Fruit fly (Drosophila melanogaster): Measurements from ENCODE around the gene PolA2.

The PolA2 gene

dm6 chr3R:27263434-27264215 lies 24.7 kb downstream of the PolA2 start, which contains the start of gene woc (continued):
- TF ChIP-seq Optix (GFP tag; IDR thresholded peaks at IDR 0.05) (peak; percentile 28; the same call in 1 of the 3 replicates), CG7786 (GFP tag; optimal IDR thresholded peaks at IDR 0.05) (peak; percentile 65), Scr (GFP tag; IDR thresholded peaks at IDR 0.05; ENCODE audit: partially characterized antibody) (peak; percentile 79), Side (GFP tag; optimal IDR thresholded peaks at IDR 0.05) (peak; percentile 65), org-1 (GFP tag; optimal IDR thresholded peaks at IDR 0.05) (peak; percentile 9), CG3847 (GFP tag; IDR thresholded peaks at IDR 0.05) (peak; percentile 41; the same call in 1 of the 2 replicates), CG31365 (tag; optimal IDR thresholded peaks at IDR 0.05) (no peak), ase (GFP tag; IDR thresholded peaks at IDR 0.05) (peak; percentile 54; the same call in 1 of the 3 replicates), HmgD (GFP tag; optimal IDR thresholded peaks at IDR 0.05) (peak; percentile 55), ab (GFP tag; optimal IDR thresholded peaks at IDR 0.05) (no peak), cad (GFP tag; optimal IDR thresholded peaks at IDR 0.05) (no peak), chn (GFP tag; optimal IDR thresholded peaks at IDR 0.05) (peak; percentile 59), CG10366 (GFP tag; IDR thresholded peaks at IDR 0.05) (peak; percentile 20; the same call in 1 of the 2 replicates), Spps (tag; optimal IDR thresholded peaks at IDR 0.05) (no peak), CG14014 (GFP tag; IDR thresholded peaks at IDR 0.05) (peak; percentile 45; the same call in 1 of the 2 replicates), CG18764 (GFP tag; optimal IDR thresholded peaks at IDR 0.05) (no peak), CG6791 (GFP tag; IDR thresholded peaks at IDR 0.05; ENCODE audit: partially characterized antibody) (peak; percentile 87), Pdp1 (GFP tag; optimal IDR thresholded peaks at IDR 0.05) (peak; percentile 48 to 51), CG10462 (GFP tag; optimal IDR thresholded peaks at IDR 0.05) (peak; percentile 6), knrl (GFP tag; IDR thresholded peaks at IDR 0.05; ENCODE audit: partially characterized antibody) (peak; percentile 67; the same call in 2 of the 3 replicates), sc (optimal IDR thresholded peaks at IDR 0.05) (no peak), sc (GFP tag; optimal IDR thresholded peaks at IDR 0.05) (no peak), Sox102F (GFP tag; optimal IDR thresholded peaks at IDR 0.05) (no peak), CG9727 (GFP tag; optimal IDR thresholded peaks at IDR 0.05) (peak; percentile 64), bbx (GFP tag; IDR thresholded peaks at IDR 0.05; ENCODE audit: partially characterized antibody) (peak; percentile 89), Hr51 (GFP tag; optimal IDR thresholded peaks at IDR 0.05) (peak in 1 of 2 experiments; percentile 39), tll (GFP tag; optimal IDR thresholded peaks at IDR 0.05) (peak in 1 of 2 experiments; percentile 12), CG9932 (GFP tag; IDR thresholded peaks at IDR 0.05) (peak; percentile 69), so (GFP tag; IDR thresholded peaks at IDR 0.05) (peak; percentile 28; the same call in 1 of the 3 replicates), CG6813 (GFP tag; optimal IDR thresholded peaks at IDR 0.05) (peak; percentile 40), gcm2 (GFP tag; optimal IDR thresholded peaks at IDR 0.05) (peak; percentile 45), CG13775 (GFP tag; optimal IDR thresholded peaks at IDR 0.05) (peak; percentile 65), pan (optimal IDR thresholded peaks at IDR 0.05) (no peak), pan (GFP tag; optimal IDR thresholded peaks at IDR 0.05 in 1 of 2, IDR thresholded peaks at IDR 0.05 in 1 of 2) (no peak), sr (GFP tag; IDR thresholded peaks at IDR 0.05) (peak; percentile 59; the same call in 1 of the 3 replicates), emc (GFP tag; optimal IDR thresholded peaks at IDR 0.05) (no peak), CG10267 (tag; optimal IDR thresholded peaks at IDR 0.05) (peak; percentile 23), CG12769 (tag; optimal IDR thresholded peaks at IDR 0.05) (no peak), CG10959 (GFP tag; IDR thresholded peaks at IDR 0.05) (no peak), CG16813 (GFP tag; IDR thresholded peaks at IDR 0.05; ENCODE audit: partially characterized antibody) (peak; percentile 71), maf-S (GFP tag; optimal IDR thresholded peaks at IDR 0.05) (peak; percentile 72), CG11456 (GFP tag; IDR thresholded peaks at IDR 0.05) (peak; percentile 56; the same call in 1 of the 3 replicates), CG4404 (GFP tag; IDR thresholded peaks at IDR 0.05) (peak; percentile 37; the same call in 1 of the 2 replicates), pb (GFP tag; optimal IDR thresholded peaks at IDR 0.05) (peak; percentile 43), CG30403 (GFP tag; optimal IDR thresholded peaks at IDR 0.05) (peak; percentile 73), CG4282 (GFP tag; optimal IDR thresholded peaks at IDR 0.05) (peak; percentile 71), zf30C (GFP tag; optimal IDR thresholded peaks at IDR 0.05) (peak; percentile 90), kni (GFP tag; optimal IDR thresholded peaks at IDR 0.05) (no peak)

Measured in whole organism, embryonic.